Fruit fly (Drosophila melanogaster) whole organism, embryonic: Measurements from ENCODE around the gene CG42571.

Source experiments
- CG10431 ChIP-seq: fragments of 200-800 bp; sonication (Bioruptor generic); optimal IDR thresholded peaks from 3 replicates; lab custom pipeline; 2018; ENCODE audit warnings: missing biosample characterization, mild to moderate bottlenecking, missing genetic modification characterization
- CG10565 ChIP-seq: fragments of 200-800 bp; sonication (Bioruptor generic); optimal IDR thresholded peaks from 3 replicates; lab custom pipeline; 2016; ENCODE audit warnings: missing biosample characterization, mild to moderate bottlenecking, missing genetic modification characterization
- CG12155 ChIP-seq: fragments of 200-800 bp; sonication (Bioruptor generic); optimal IDR thresholded peaks from 3 replicates; lab custom pipeline; 2016; ENCODE audit warnings: missing biosample characterization, missing genetic modification characterization
- CG14014 ChIP-seq: fragments of 200-800 bp; sonication (Bioruptor generic); IDR thresholded peaks from 2 replicates; pipeline ENCODE4 v1.3.6; 2022; ENCODE audit warnings: missing biosample characterization, missing genetic modification characterization
- CG17912 ChIP-seq: fragments of 200-800 bp; sonication (Bioruptor generic); optimal IDR thresholded peaks from 2 replicates; lab custom pipeline; 2018; ENCODE audit warnings: missing biosample characterization, mild to moderate bottlenecking, missing genetic modification characterization
- CG1832 ChIP-seq: fragments of 200-800 bp; sonication (Bioruptor generic); optimal IDR thresholded peaks from 2 replicates; lab custom pipeline; 2017; ENCODE audit warnings: missing biosample characterization, mild to moderate bottlenecking, missing genetic modification characterization, inconsistent platforms
- CG2120 ChIP-seq: fragments of 200-800 bp; sonication (Bioruptor generic); optimal IDR thresholded peaks from 3 replicates; lab custom pipeline; 2016; ENCODE audit warnings: missing biosample characterization, missing genetic modification characterization
- CG2202 ChIP-seq: fragments of 200-800 bp; sonication (Bioruptor generic); optimal IDR thresholded peaks from 2 replicates; lab custom pipeline; 2018; ENCODE audit warnings: missing biosample characterization, mild to moderate bottlenecking, missing genetic modification characterization
- CG33557 ChIP-seq: fragments of 200-800 bp; sonication (Bioruptor generic); optimal IDR thresholded peaks from 2 replicates; lab custom pipeline; 2019; ENCODE audit warnings: missing biosample characterization, mild to moderate bottlenecking, missing genetic modification characterization, moderate library complexity
- CG3407 ChIP-seq: fragments of 200-800 bp; sonication (Bioruptor generic); optimal IDR thresholded peaks from 2 replicates; lab custom pipeline; 2018; ENCODE audit warnings: missing biosample characterization, mild to moderate bottlenecking, missing genetic modification characterization
- CG34422 ChIP-seq: fragments of 200-800 bp; sonication (Bioruptor generic); IDR thresholded peaks from 3 replicates; pipeline ENCODE4 v1.3.6; 2022; ENCODE audit warnings: missing biosample characterization, missing genetic modification characterization
- CG3726 ChIP-seq: fragments of 200-800 bp; sonication (Bioruptor generic); IDR thresholded peaks from 3 replicates; pipeline ENCODE4, ENCODE4 v1.3.6; 2022; ENCODE audit warnings: missing biosample characterization, missing genetic modification characterization
- CG43689 ChIP-seq: fragments of 200-800 bp; sonication (Bioruptor generic); IDR thresholded peaks from 2 replicates; pipeline ENCODE4 v1.3.6; 2022; ENCODE audit warnings: missing biosample characterization, missing genetic modification characterization
- CG4617 ChIP-seq: fragments of 200-800 bp; sonication (Bioruptor generic); optimal IDR thresholded peaks from 3 replicates; lab custom pipeline; 2016; ENCODE audit warnings: missing biosample characterization, missing genetic modification characterization, borderline replicate concordance
- CG5953 ChIP-seq: fragments of 200-800 bp; sonication (Bioruptor generic); IDR thresholded peaks from 2 replicates; pipeline ENCODE4 v1.3.6; 2022; ENCODE audit warnings: missing biosample characterization, missing genetic modification characterization
- CG7556 ChIP-seq: fragments of 200-800 bp; sonication (Bioruptor generic); optimal IDR thresholded peaks from 2 replicates; lab custom pipeline; 2017; ENCODE audit warnings: missing biosample characterization, mild to moderate bottlenecking, missing genetic modification characterization
- CG8281 ChIP-seq: fragments of 200-800 bp; sonication (Bioruptor generic); optimal IDR thresholded peaks from 2 replicates; lab custom pipeline; 2018; ENCODE audit warnings: missing biosample characterization, mild to moderate bottlenecking, missing genetic modification characterization, moderate library complexity
- CG8924 ChIP-seq: fragments of 200-800 bp; optimal IDR thresholded peaks from 3 replicates; lab custom pipeline; 2019; ENCODE audit warnings: missing biosample characterization, mild to moderate bottlenecking, missing genetic modification characterization, moderate library complexity
- CG9817 ChIP-seq: fragments of 200-800 bp; sonication (Bioruptor generic); optimal IDR thresholded peaks from 2 replicates; lab custom pipeline; 2018; ENCODE audit warnings: missing biosample characterization, mild to moderate bottlenecking, missing genetic modification characterization, moderate library complexity
- CTCF ChIP-seq: fragments of 200-800 bp; sonication (Bioruptor generic); optimal IDR thresholded peaks from 2 replicates; lab custom pipeline; 2017; ENCODE audit warnings: missing biosample characterization, mild to moderate bottlenecking, missing genetic modification characterization, moderate library complexity
- Dip2 ChIP-seq: fragments of 200-800 bp; sonication (Bioruptor generic); IDR thresholded peaks from 2 replicates; pipeline ENCODE4 v1.3.6; 2022; ENCODE audit warnings: missing biosample characterization, missing genetic modification characterization
- Elba2 ChIP-seq: fragments of 200-800 bp; sonication (Bioruptor generic); optimal IDR thresholded peaks from 3 replicates; lab custom pipeline; 2016; ENCODE audit warnings: missing biosample characterization, missing genetic modification characterization
- HLHmδ ChIP-seq: fragments of 200-800 bp; sonication (Bioruptor generic); optimal IDR thresholded peaks from 2 replicates; lab custom pipeline; 2018; ENCODE audit warnings: missing biosample characterization, mild to moderate bottlenecking, missing genetic modification characterization, moderate library complexity
- Hey ChIP-seq: fragments of 200-800 bp; sonication (Bioruptor generic); optimal IDR thresholded peaks from 3 replicates; lab custom pipeline; 2018; ENCODE audit warnings: missing biosample characterization, mild to moderate bottlenecking, missing genetic modification characterization
- MESR4 ChIP-seq: fragments of 200-800 bp; sonication (Bioruptor generic); optimal IDR thresholded peaks from 2 replicates; lab custom pipeline; 2018; ENCODE audit warnings: missing biosample characterization, mild to moderate bottlenecking, missing genetic modification characterization, moderate library complexity
- Oaz ChIP-seq: fragments of 200-800 bp; sonication (Bioruptor generic); IDR thresholded peaks from 2 replicates; pipeline ENCODE4 v1.3.6; 2022; ENCODE audit warnings: missing biosample characterization, missing genetic modification characterization
- Oli ChIP-seq: fragments of 200-800 bp; sonication (Bioruptor generic); optimal IDR thresholded peaks from 2 replicates; lab custom pipeline; 2018; ENCODE audit warnings: missing biosample characterization, mild to moderate bottlenecking, missing genetic modification characterization, moderate library complexity
- Spps ChIP-seq: fragments of 200-800 bp; sonication (Bioruptor generic); optimal IDR thresholded peaks from 2 replicates; lab custom pipeline; 2018; ENCODE audit warnings: missing biosample characterization, mild to moderate bottlenecking, missing genetic modification characterization
- Tbp ChIP-seq: fragments of >200 bp; optimal IDR thresholded peaks from 2 replicates; lab custom pipeline; 2018; ENCODE audit warnings: missing biosample characterization, missing genetic modification characterization
- abd-A ChIP-seq: fragments of 200-800 bp; sonication (Bioruptor generic); optimal IDR thresholded peaks from 3 replicates; lab custom pipeline; 2019; ENCODE audit warnings: missing biosample characterization, mild to moderate bottlenecking, missing genetic modification characterization, moderate library complexity
- amos ChIP-seq: fragments of 200-800 bp; sonication (Bioruptor generic); IDR thresholded peaks from 2 replicates; pipeline ENCODE4 v1.3.6; 2022; ENCODE audit warnings: missing biosample characterization, missing genetic modification characterization; ENCODE audit not compliant: partially characterized antibody
- ara ChIP-seq: fragments of 200-800 bp; sonication (Bioruptor generic); IDR thresholded peaks from 2 replicates; pipeline ENCODE4 v1.3.6; 2022; ENCODE audit warnings: missing biosample characterization, missing genetic modification characterization
- az2 ChIP-seq: fragments of 200-800 bp; sonication (Bioruptor generic); optimal IDR thresholded peaks from 3 replicates; lab custom pipeline; 2016; ENCODE audit warnings: missing biosample characterization, missing genetic modification characterization
- bsh ChIP-seq, 2 experiments: fragments of 200-800 bp; sonication (Bioruptor generic); optimal IDR thresholded peaks; 2 replicates each; lab custom pipeline; 2017 to 2018; ENCODE audit warnings: mild to moderate bottlenecking in 2 of 2, missing biosample characterization in 2 of 2, missing genetic modification characterization in 2 of 2, moderate library complexity in 1 of 2
- ci ChIP-seq: fragments of 200-800 bp; sonication (Bioruptor generic); IDR thresholded peaks from 3 replicates; pipeline ENCODE4 v1.3.6; 2022; ENCODE audit warnings: missing biosample characterization, missing genetic modification characterization
- crp ChIP-seq, 2 experiments: fragments of 200-800 bp; sonication (Bioruptor generic); optimal IDR thresholded peaks; 2 replicates in 1 of 2; 3 replicates in 1 of 2; lab custom pipeline; 2017; ENCODE audit warnings: missing biosample characterization in 2 of 2, missing genetic modification characterization in 2 of 2, mild to moderate bottlenecking in 1 of 2, moderate library complexity in 1 of 2
- exex ChIP-seq: fragments of 200-800 bp; sonication (Bioruptor generic); optimal IDR thresholded peaks from 4 replicates; lab custom pipeline; 2018; ENCODE audit warnings: missing biosample characterization, mild to moderate bottlenecking, missing genetic modification characterization, moderate library complexity
- fd102C ChIP-seq: fragments of 200-800 bp; sonication (Bioruptor generic); optimal IDR thresholded peaks from 2 replicates; lab custom pipeline; 2018; ENCODE audit warnings: missing biosample characterization, mild to moderate bottlenecking, missing genetic modification characterization, moderate library complexity
- fd3F ChIP-seq: fragments of 200-800 bp; sonication (Bioruptor generic); optimal IDR thresholded peaks from 2 replicates; lab custom pipeline; 2018; ENCODE audit warnings: missing biosample characterization, mild to moderate bottlenecking, missing genetic modification characterization, moderate library complexity
- fu2 ChIP-seq: fragments of 200-800 bp; sonication (Bioruptor generic); optimal IDR thresholded peaks from 2 replicates; lab custom pipeline; 2016; ENCODE audit warnings: missing biosample characterization, missing genetic modification characterization
- jumu ChIP-seq: fragments of 200-800 bp; sonication (Bioruptor generic); optimal IDR thresholded peaks from 3 replicates; lab custom pipeline; 2016; ENCODE audit warnings: missing biosample characterization, missing genetic modification characterization
- lab ChIP-seq: fragments of 200-800 bp; sonication (Bioruptor generic); optimal IDR thresholded peaks from 3 replicates; lab custom pipeline; 2017; ENCODE audit warnings: missing biosample characterization, missing genetic modification characterization, mild to moderate bottlenecking, moderate library complexity, missing genetic modification reagents
- nerfin-1 ChIP-seq: fragments of 200-800 bp; sonication (Bioruptor generic); optimal IDR thresholded peaks from 3 replicates; lab custom pipeline; 2019; ENCODE audit warnings: missing biosample characterization, mild to moderate bottlenecking, missing genetic modification characterization, moderate library complexity
- oc ChIP-seq: fragments of 200-800 bp; sonication (Bioruptor generic); optimal IDR thresholded peaks from 2 replicates; lab custom pipeline; 2018; ENCODE audit warnings: missing biosample characterization, mild to moderate bottlenecking, missing genetic modification characterization, moderate library complexity
- onecut ChIP-seq: fragments of 200-800 bp; sonication (Bioruptor generic); IDR thresholded peaks from 2 replicates; pipeline ENCODE4 v1.3.6; 2022; ENCODE audit warnings: missing biosample characterization, missing genetic modification characterization
- psq ChIP-seq: fragments of 200-800 bp; sonication (Bioruptor generic); optimal IDR thresholded peaks from 2 replicates; lab custom pipeline; 2017; ENCODE audit warnings: missing biosample characterization, missing genetic modification characterization
- run ChIP-seq: fragments of 200-800 bp; sonication (Bioruptor generic); optimal IDR thresholded peaks from 3 replicates; lab custom pipeline; 2018; ENCODE audit warnings: missing biosample characterization, mild to moderate bottlenecking, missing genetic modification characterization
- shn ChIP-seq: fragments of 200-800 bp; sonication (Bioruptor generic); optimal IDR thresholded peaks from 3 replicates; lab custom pipeline; 2016; ENCODE audit warnings: missing biosample characterization, missing genetic modification characterization
- sug ChIP-seq: fragments of 200-800 bp; optimal IDR thresholded peaks from 2 replicates; lab custom pipeline; 2019; ENCODE audit warnings: missing biosample characterization, mild to moderate bottlenecking, missing genetic modification characterization, moderate library complexity
- tll ChIP-seq, 2 experiments: fragments of 200-800 bp in 1 of 2; fragments of >200 bp in 1 of 2; sonication (Bioruptor generic) in 1 of 2; optimal IDR thresholded peaks; 2 replicates each; lab custom pipeline; 2017 to 2019; ENCODE audit warnings: missing biosample characterization in 2 of 2, missing genetic modification characterization in 2 of 2, mild to moderate bottlenecking in 1 of 2, moderate library complexity in 1 of 2
- tup ChIP-seq: fragments of 200-800 bp; sonication (Bioruptor generic); optimal IDR thresholded peaks from 2 replicates; lab custom pipeline; 2016; ENCODE audit warnings: missing biosample characterization, mild to moderate bottlenecking, missing genetic modification characterization, moderate library complexity

CG42571 gene

DNA sequence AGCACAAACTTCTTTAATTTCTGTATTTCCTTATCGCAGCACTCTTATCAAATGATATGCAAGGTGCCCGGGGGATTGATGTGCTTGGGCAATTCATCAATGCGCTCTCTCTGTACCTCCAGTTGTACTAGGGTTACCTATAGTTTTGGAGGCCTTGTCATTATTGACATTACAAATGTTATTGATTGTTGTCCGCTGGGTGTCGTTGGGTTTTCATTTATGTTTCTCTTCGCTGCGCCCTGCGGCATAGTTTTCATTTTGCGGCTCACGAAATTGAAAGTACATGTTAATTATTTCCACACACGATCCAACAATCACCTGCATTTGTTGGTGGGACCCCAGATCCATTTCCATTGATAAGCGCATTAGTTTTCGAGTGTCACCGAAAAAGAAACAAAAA is 10.1 kb upstream of the CG42571 start (continued):
- no peak for TF ChIP-seq nerfin-1
- TF ChIP-seq run (tag; lab: Kevin White, UChicago): no peak
- no peak for TF ChIP-seq Hey
- TF ChIP-seq CG7556: no peak
- TF ChIP-seq crp (GFP tag; optimal IDR thresholded peaks at IDR 0.05; lab: Kevin White, UChicago): no peak
- TF ChIP-seq amos: no peak
- no peak for TF ChIP-seq jumu
- peak; percentile 68 for TF ChIP-seq CG8281
- peak; percentile 32; the same call in 1 of the 2 replicates for TF ChIP-seq ara (GFP tag; lab: Robert Waterston, UW)
- peak; percentile 20 for TF ChIP-seq HLHmδ (GFP tag; lab: Kevin White, UChicago)
- TF ChIP-seq fd102C (GFP tag; lab: Kevin White, UChicago): no peak
- no peak for TF ChIP-seq CG34422 (GFP tag; lab: Robert Waterston, UW)
- TF ChIP-seq exex (tag; lab: Kevin White, UChicago): peak; percentile 9
- TF ChIP-seq Dip2 (GFP tag; lab: Robert Waterston, UW): no peak
- no peak for TF ChIP-seq shn (GFP tag; lab: Kevin White, UChicago)
- no peak for TF ChIP-seq Oaz (GFP tag; lab: Robert Waterston, UW)
- TF ChIP-seq CG2202 (tag; lab: Kevin White, UChicago): peak; percentile 25
- no peak for TF ChIP-seq CG4617 (GFP tag; lab: Kevin White, UChicago)
- TF ChIP-seq lab (GFP tag; lab: Kevin White, UChicago): peak; percentile 68
- no peak for TF ChIP-seq CG17912 (GFP tag; lab: Kevin White, UChicago)
- no peak for TF ChIP-seq CG14014
- no peak for TF ChIP-seq Spps (tag; lab: Kevin White, UChicago)
- no peak for TF ChIP-seq psq
- no peak for TF ChIP-seq CG43689 (GFP tag; lab: Robert Waterston, UW)
- TF ChIP-seq tll (GFP tag; optimal IDR thresholded peaks at IDR 0.05; lab: Kevin White, UChicago): no peak
- TF ChIP-seq CG3726: no peak
- peak; percentile 54 for TF ChIP-seq CG10431 (GFP tag; lab: Kevin White, UChicago)
- TF ChIP-seq CG2120 (GFP tag; lab: Kevin White, UChicago): no peak
- no peak for TF ChIP-seq abd-A
- no peak for TF ChIP-seq fd3F (GFP tag; lab: Kevin White, UChicago)
- TF ChIP-seq fu2 (GFP tag; lab: Kevin White, UChicago): no peak
- TF ChIP-seq CG10565 (GFP tag; lab: Kevin White, UChicago): no peak
- TF ChIP-seq CG8924 (tag; lab: Kevin White, UChicago): no peak
- TF ChIP-seq Oli (tag; lab: Kevin White, UChicago): no peak
- peak; percentile 53 for TF ChIP-seq CG33557 (GFP tag; lab: Kevin White, UChicago)
- TF ChIP-seq CG1832 (GFP tag; lab: Kevin White, UChicago): no peak
- TF ChIP-seq Tbp (GFP tag; lab: Kevin White, UChicago): no peak
- no peak for TF ChIP-seq CG5953 (GFP tag; lab: Robert Waterston, UW)
- peak in 1 of 2 experiments; percentile 23 for TF ChIP-seq bsh (GFP tag; optimal IDR thresholded peaks at IDR 0.05; lab: Kevin White, UChicago)
- TF ChIP-seq Elba2 (GFP tag; lab: Kevin White, UChicago): no peak
- peak; percentile 45 for TF ChIP-seq CG3407 (GFP tag; lab: Kevin White, UChicago)
- peak; percentile 72 for TF ChIP-seq sug (tag; lab: Kevin White, UChicago)
- peak; percentile 40; the same call in 1 of the 2 replicates for TF ChIP-seq onecut (GFP tag; lab: Robert Waterston, UW)
- TF ChIP-seq ci: no peak; the same call in 2 of the 3 replicates
- TF ChIP-seq MESR4 (GFP tag; lab: Kevin White, UChicago): no peak
- no peak for TF ChIP-seq az2
- TF ChIP-seq tup (GFP tag; lab: Kevin White, UChicago): no peak
- TF ChIP-seq CG9817: no peak
- TF ChIP-seq CTCF: no peak
- peak; percentile 28 for TF ChIP-seq oc (tag; lab: Kevin White, UChicago)
- TF ChIP-seq CG12155 (GFP tag; lab: Kevin White, UChicago): no peak
